Worm (Caenorhabditis elegans): ENCODE measurements around the gene C08F8.15.

- peak; percentile 88 for TF ChIP-seq lin-13 (tag; optimal IDR thresholded peaks at IDR 0.05)
- TF ChIP-seq mep-1 (tag; optimal IDR thresholded peaks at IDR 0.05), result peak; percentile 93
- TF ChIP-seq sptf-1 (tag; optimal IDR thresholded peaks at IDR 0.05), result peak; percentile 79
- TF ChIP-seq unc-62 (GFP tag; optimal IDR thresholded peaks at IDR 0.05), result peak; percentile 31
- TF ChIP-seq snpc-4 (tag; optimal IDR thresholded peaks at IDR 0.05), result no peak
These were observed 41.6 kb downstream of the C08F8.15 start, which contains the start of the genes imp-2 and enpl-1 for ce11 chrIV:11118837-11119491.
